Fruit fly (Drosophila melanogaster) whole organism, prepupa: ENCODE data around the gene CG4080.

Source experiments
- Blimp-1 ChIP-seq: fragments of 200-800 bp; sonication (Bioruptor generic); optimal IDR thresholded peaks from 3 replicates; lab custom pipeline; 2017; ENCODE audit warnings: missing biosample characterization, missing genetic modification characterization, mild to moderate bottlenecking, moderate library complexity, missing genetic modification reagents
- CG1621 ChIP-seq: fragments of 200-800 bp; sonication (Bioruptor generic); optimal IDR thresholded peaks from 3 replicates; lab custom pipeline; 2018; ENCODE audit warnings: missing biosample characterization, mild to moderate bottlenecking, missing genetic modification characterization
- CG32006 ChIP-seq: fragments of 200-800 bp; sonication (Bioruptor generic); optimal IDR thresholded peaks from 3 replicates; lab custom pipeline; 2017; ENCODE audit warnings: missing biosample characterization, mild to moderate bottlenecking, missing genetic modification characterization
- CG6792 ChIP-seq: fragments of 200-800 bp; sonication (Bioruptor generic); optimal IDR thresholded peaks from 3 replicates; lab custom pipeline; 2016; ENCODE audit warnings: missing biosample characterization, missing genetic modification characterization
- CG8119 ChIP-seq: fragments of 200-800 bp; sonication (Bioruptor generic); IDR thresholded peaks from 3 replicates; pipeline ENCODE4 v1.3.6; 2022; ENCODE audit warnings: missing biosample characterization, missing genetic modification characterization
- Hr39 ChIP-seq: fragments of 200-800 bp; sonication (Bioruptor generic); optimal IDR thresholded peaks from 2 replicates; lab custom pipeline; 2016; ENCODE audit warnings: missing biosample characterization, missing genetic modification characterization
- Sox15 ChIP-seq: fragments of 200-800 bp; sonication (Bioruptor generic); optimal IDR thresholded peaks from 3 replicates; lab custom pipeline; 2016; ENCODE audit warnings: missing biosample characterization, missing genetic modification characterization
- fd85E ChIP-seq: fragments of 200-800 bp; sonication (Bioruptor generic); optimal IDR thresholded peaks from 3 replicates; lab custom pipeline; 2016; ENCODE audit warnings: missing biosample characterization, missing genetic modification characterization
- lz ChIP-seq: fragments of 200-800 bp; sonication (Bioruptor generic); optimal IDR thresholded peaks from 3 replicates; lab custom pipeline; 2016; ENCODE audit warnings: missing biosample characterization, missing genetic modification characterization
- ss ChIP-seq, 2 experiments: fragments of 200-800 bp; sonication (Bioruptor generic); optimal IDR thresholded peaks; 2 replicates in 1 of 2; 3 replicates in 1 of 2; lab custom pipeline; 2017 to 2018; ENCODE audit warnings: mild to moderate bottlenecking in 2 of 2, missing biosample characterization in 2 of 2, missing genetic modification characterization in 2 of 2, moderate library complexity in 1 of 2

dm6 chr3L:9420819-9421130, 21.7 kb upstream of the CG4080 start:
- TF ChIP-seq CG6792 (GFP tag; lab: Kevin White, UChicago) (no peak), lz (no peak), Sox15 (GFP tag; lab: Kevin White, UChicago) (no peak), Blimp-1 (GFP tag; lab: Kevin White, UChicago) (no peak), CG8119 (GFP tag; lab: Robert Waterston, UW) (no peak), CG1621 (tag; lab: Kevin White, UChicago) (no peak), Hr39 (no peak), ss (GFP tag; optimal IDR thresholded peaks at IDR 0.05; lab: Kevin White, UChicago) (no peak), CG32006 (GFP tag; lab: Kevin White, UChicago) (no peak), fd85E (GFP tag; lab: Kevin White, UChicago) (no peak)
